Worm (Caenorhabditis elegans): ENCODE measurements around the gene erp-44.2.

Gene erp-44.2

DNA sequence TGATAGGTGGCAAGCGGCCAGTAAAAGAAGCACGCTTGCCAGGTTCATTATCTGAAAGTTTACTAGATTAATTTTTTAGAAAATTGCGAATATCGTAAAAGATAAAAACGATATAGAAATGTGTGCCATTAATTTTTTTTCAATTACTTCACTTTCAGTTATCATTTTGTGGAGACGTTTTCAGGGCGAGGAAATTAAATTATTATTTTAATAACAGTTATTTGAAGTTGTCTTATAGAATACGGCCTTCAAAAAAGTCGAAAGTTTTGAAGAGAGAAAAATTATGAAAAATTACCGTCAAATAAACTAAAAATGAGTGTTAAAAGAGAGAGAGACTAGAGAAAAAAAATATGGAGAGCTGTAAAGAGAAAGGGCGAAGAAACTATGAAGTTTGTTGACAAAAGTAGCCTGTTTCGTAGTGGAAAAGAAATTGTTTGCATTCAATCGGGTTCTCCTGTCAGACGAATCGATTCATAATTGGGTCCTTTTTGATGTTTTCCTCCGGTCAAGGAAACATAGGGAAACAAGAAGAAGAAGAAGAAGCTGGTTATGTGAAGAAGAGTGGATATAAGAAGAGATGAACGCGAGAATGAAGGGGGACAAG, at the start of gene erp-44.2:
erp-44.2 (minus strand) TSS at position 51 of the 604 bp plus-strand sequence.
- no peak for TF ChIP-seq athp-1 (tag; optimal IDR thresholded peaks at IDR 0.05)
- TF ChIP-seq lag-1 (GFP tag; IDR thresholded peaks at IDR 0.05): no peak
- TF ChIP-seq hmg-20 (GFP tag; IDR thresholded peaks at IDR 0.05): no peak
- no peak for TF ChIP-seq bed-1 (GFP tag; IDR thresholded peaks at IDR 0.05)
- TF ChIP-seq snpc-1.1 (tag; optimal IDR thresholded peaks at IDR 0.05; ENCODE audit: insufficient read depth): no peak
- TF ChIP-seq Y67H2A.10 (GFP tag; conservative IDR thresholded peaks at IDR 0.05): no peak
- TF ChIP-seq F57C9.4 (tag; optimal IDR thresholded peaks at IDR 0.05): no peak

DNA sequence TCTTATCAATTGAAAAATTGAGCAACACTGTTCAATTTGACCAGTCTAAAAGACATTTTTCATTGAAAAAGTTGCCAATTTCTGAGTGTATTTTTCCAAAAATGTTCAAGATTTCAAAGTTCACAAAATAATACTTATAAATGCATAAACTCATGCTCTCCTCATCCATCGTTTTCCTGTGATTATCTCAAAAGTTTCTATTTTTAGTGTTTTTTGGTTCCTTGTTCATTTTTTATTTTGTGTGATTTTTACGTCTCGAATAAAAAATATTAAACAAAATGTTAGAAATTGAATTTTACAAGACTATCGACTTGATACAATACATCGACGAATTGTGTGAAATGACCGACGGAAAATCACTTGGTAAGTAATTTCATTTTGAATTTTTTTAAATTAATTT, 47.3 kb upstream of the erp-44.2 start, which contains the start of gene atic-1:
atic-1 (plus strand) TSS at position 301 of the 400 bp plus-strand sequence.
- TF ChIP-seq F23B12.7 (tag; optimal IDR thresholded peaks at IDR 0.05; ENCODE audit: insufficient read depth): no peak

DNA sequence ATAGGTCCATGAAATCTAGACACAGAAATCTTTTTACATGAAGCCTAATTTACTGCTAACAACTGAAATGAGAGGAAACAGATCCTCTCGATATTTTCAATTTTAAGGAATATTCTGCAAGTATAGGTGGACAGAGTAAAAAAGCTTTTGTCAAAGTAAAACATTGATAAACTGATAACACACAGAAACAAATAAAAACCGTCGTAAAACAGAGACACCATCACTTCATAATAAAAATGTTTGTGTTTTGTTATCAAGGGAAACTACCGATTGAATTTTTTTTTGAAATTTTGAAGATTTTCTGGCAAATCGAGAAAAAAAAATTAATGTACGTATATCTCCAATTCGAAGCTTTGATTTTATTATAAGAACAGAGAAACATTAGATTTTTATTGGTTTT, 46.7 kb upstream of the erp-44.2 start:
- TF ChIP-seq let-607 (tag; optimal IDR thresholded peaks at IDR 0.05): no peak
- TF ChIP-seq ztf-22 (GFP tag; optimal IDR thresholded peaks at IDR 0.05): no peak
- no peak for TF ChIP-seq F37B4.10 (GFP tag; IDR thresholded peaks at IDR 0.05)
- no peak for TF ChIP-seq athp-1 (tag; optimal IDR thresholded peaks at IDR 0.05)
- TF ChIP-seq Y79H2A.3 (GFP tag; conservative IDR thresholded peaks at IDR 0.05): no peak
- TF ChIP-seq egl-44 (GFP tag; IDR thresholded peaks at IDR 0.05): no peak
- TF ChIP-seq F10E7.11 (tag; optimal IDR thresholded peaks at IDR 0.05): no peak
- TF ChIP-seq Y53F4B.3 (GFP tag; IDR thresholded peaks at IDR 0.05): no peak
- no peak for TF ChIP-seq F52B5.7 (tag; optimal IDR thresholded peaks at IDR 0.05)
- TF ChIP-seq hrde-1 (tag; optimal IDR thresholded peaks at IDR 0.05; ENCODE audit: borderline replicate concordance): no peak
- TF ChIP-seq madf-8 (GFP tag; conservative IDR thresholded peaks at IDR 0.05): no peak
- no peak for TF ChIP-seq B0336.3 (GFP tag; IDR thresholded peaks at IDR 0.05)
- no peak for TF ChIP-seq lsy-27 (tag; optimal IDR thresholded peaks at IDR 0.05; ENCODE audit: borderline replicate concordance, insufficient read depth)
- no peak for TF ChIP-seq madf-6 (GFP tag; IDR thresholded peaks at IDR 0.05)
- no peak for TF ChIP-seq hsf-1 (GFP tag; IDR thresholded peaks at IDR 0.05)

DNA sequence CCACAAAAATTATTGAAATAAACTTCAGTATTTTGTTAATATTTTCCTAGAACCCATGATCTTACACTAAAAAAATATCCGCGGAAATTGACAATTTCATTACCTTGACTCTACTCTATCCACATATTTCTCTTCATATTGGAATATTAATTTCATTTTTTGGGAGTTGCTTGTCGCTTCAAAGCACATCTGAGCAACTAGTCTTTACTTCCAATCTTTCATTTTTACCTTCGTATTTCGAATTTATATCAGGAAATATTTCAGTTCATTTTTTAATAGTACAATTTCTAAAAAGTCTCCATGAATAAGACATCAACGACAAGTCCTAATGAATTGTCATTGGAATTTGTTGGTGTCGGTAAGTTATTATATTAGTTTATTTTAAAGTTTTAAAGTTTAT, 44.5 kb upstream of the erp-44.2 start, which contains the start of gene srt-73:
srt-73 (plus strand) TSS at position 301 of the 400 bp plus-strand sequence.
- no peak for TF ChIP-seq lir-1 (GFP tag; conservative IDR thresholded peaks at IDR 0.05)
- TF ChIP-seq ceh-79 (tag; optimal IDR thresholded peaks at IDR 0.05): no peak
- TF ChIP-seq F23B12.7 (tag; optimal IDR thresholded peaks at IDR 0.05; ENCODE audit: insufficient read depth): no peak
- no peak for TF ChIP-seq ekl-4 (GFP tag; IDR thresholded peaks at IDR 0.05)

DNA sequence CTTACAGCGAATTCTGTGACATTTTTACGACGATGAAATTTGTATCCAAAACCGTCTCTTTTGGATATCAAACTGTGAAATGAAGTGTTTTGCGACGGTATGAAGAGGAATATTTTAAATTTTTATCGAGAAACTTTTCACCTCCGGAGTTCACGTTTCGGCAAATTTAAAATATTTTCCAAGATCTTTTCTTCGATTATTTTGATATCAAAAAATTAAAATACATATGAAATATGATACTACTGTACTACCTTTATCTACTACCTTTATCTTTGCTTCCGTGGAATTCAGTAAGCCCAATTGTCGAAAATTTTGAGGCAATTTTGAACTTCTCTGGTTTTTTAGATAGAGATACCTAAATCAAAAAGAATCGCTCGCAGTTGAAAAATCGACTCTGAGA, 43.3 kb upstream of the erp-44.2 start, which contains the start of gene kin-26:
kin-26 (minus strand) TSS at position 101 of the 400 bp plus-strand sequence.
- no peak for TF ChIP-seq nfya-2 (GFP tag; IDR thresholded peaks at IDR 0.05)
- no peak for TF ChIP-seq B0035.1 (tag; optimal IDR thresholded peaks at IDR 0.05)
- no peak for TF ChIP-seq lag-1 (GFP tag; IDR thresholded peaks at IDR 0.05)
- TF ChIP-seq mxl-1 (tag; optimal IDR thresholded peaks at IDR 0.05): no peak
- no peak for TF ChIP-seq let-607 (tag; optimal IDR thresholded peaks at IDR 0.05)
- no peak for TF ChIP-seq ama-1 (optimal IDR thresholded peaks at IDR 0.05)
- TF ChIP-seq ama-1 (GFP tag; optimal IDR thresholded peaks at IDR 0.05): no peak
- TF ChIP-seq hmg-1.2 (GFP tag; IDR thresholded peaks at IDR 0.05): no peak
- no peak for TF ChIP-seq egl-18 (GFP tag; IDR thresholded peaks at IDR 0.05)
- TF ChIP-seq mcd-1 (GFP tag; IDR thresholded peaks at IDR 0.05): no peak
- no peak for TF ChIP-seq nhr-90 (tag; optimal IDR thresholded peaks at IDR 0.05)

All from whole organism, young adult.